Fruit fly (Drosophila melanogaster): ENCODE data around the gene mat.
A peak's percentile ranks its signal among the peaks of the same experiment; 100 is the strongest.

The mat gene

DNA sequence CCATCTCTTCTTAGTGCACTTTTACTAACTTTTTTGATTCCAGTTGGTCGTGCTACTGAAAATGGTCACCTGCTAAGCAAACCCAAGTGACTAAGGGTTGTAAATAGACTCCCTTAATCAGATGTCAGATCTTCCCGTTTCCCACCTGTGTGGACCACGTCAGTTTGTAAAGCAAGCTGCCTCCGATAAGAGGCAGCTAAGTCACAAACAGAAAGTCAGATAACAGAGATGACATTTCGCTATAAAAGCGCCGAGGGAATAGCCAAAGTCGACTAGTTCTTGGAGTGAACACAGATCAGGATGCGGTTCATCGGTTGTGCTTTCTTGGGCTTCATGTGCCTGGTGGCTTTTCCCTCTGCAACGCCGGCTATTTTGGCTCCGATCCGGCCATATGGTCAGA, at the start of gene mat:
mat (plus strand) TSS at position 301 of the 400 bp plus-strand sequence.
- TF ChIP-seq Myc (optimal IDR thresholded peaks at IDR 0.05) (no peak), dl (GFP tag; optimal IDR thresholded peaks at IDR 0.05; ENCODE audit: insufficient read depth in 1 of 2, partially characterized antibody in 2 of 2) (no peak), CrebA (GFP tag; optimal IDR thresholded peaks at IDR 0.05; ENCODE audit: borderline replicate concordance) (no peak), Hr83 (GFP tag; optimal IDR thresholded peaks at IDR 0.05; ENCODE audit: poor library complexity, severe bottlenecking) (no peak), usp (GFP tag; optimal IDR thresholded peaks at IDR 0.05) (no peak), N (GFP tag; optimal IDR thresholded peaks at IDR 0.05) (no peak), tai (GFP tag; optimal IDR thresholded peaks at IDR 0.05) (no peak), rgr (GFP tag; optimal IDR thresholded peaks at IDR 0.05) (no peak), h (GFP tag; optimal IDR thresholded peaks at IDR 0.05) (no peak), Abd-B (GFP tag; optimal IDR thresholded peaks at IDR 0.05) (no peak), Dif (GFP tag; optimal IDR thresholded peaks at IDR 0.05; ENCODE audit: partially characterized antibody) (no peak), CG9705 (GFP tag; optimal IDR thresholded peaks at IDR 0.05) (no peak), Dfd (GFP tag; optimal IDR thresholded peaks at IDR 0.05) (no peak), CG32264 (GFP tag; optimal IDR thresholded peaks at IDR 0.05) (no peak), foxo (GFP tag; optimal IDR thresholded peaks at IDR 0.05) (no peak), jim (GFP tag; optimal IDR thresholded peaks at IDR 0.05) (no peak), OdsH (GFP tag; optimal IDR thresholded peaks at IDR 0.05) (no peak), Jra (GFP tag; optimal IDR thresholded peaks at IDR 0.05) (no peak)

DNA sequence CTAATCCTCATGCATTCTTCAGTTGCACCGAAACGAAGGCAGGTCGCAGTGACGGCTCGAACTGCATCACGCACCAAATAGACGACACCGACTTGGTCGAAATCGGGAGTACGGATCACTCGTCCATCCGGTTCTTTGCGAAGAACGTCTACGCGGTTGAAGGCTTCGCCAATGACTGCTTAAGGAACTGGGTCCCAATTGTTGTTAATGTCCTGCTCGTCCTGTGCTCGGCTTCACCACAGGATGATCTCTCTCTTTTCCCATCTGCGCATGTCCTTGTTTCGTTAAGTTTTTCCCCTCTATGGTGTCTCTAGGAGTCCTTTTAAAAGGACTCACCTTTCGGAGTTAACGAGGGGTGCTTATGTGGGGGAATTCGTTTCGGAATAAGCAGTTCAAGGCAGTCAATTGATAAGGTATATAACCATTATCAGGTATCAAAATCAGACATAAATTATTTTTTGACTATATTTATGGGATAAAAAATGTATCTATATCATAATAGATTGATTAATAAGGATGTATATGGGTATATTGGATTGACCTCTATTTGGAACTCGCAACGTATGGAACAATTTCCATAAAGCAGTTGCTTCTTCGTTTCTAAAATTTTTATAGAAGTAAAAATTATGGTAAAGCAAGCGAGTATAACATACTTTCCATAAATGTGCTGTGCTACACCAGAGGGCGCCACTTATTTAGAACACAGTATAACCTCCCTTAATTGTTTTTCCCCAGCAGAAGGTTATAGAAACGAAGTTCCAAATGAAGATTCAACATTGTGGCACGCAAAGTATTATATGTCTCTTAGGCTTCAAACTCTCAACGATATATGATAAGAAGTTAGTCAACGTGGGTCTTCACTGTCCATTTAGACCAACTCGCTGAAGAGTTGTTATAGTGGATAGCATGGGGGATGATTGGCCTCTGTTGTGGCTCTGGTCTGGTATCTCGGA, 45.4 kb upstream of the mat start, which contains the start of gene dpr20:
dpr20 (minus strand) TSS at position 186 of the 953 bp plus-strand sequence.
- TF ChIP-seq Rel (GFP tag; optimal IDR thresholded peaks at IDR 0.05) (no peak), Rel (tag; optimal IDR thresholded peaks at IDR 0.05) (peak; percentile 32), woc (GFP tag; optimal IDR thresholded peaks at IDR 0.05) (peak; percentile 43), Dfd (GFP tag; optimal IDR thresholded peaks at IDR 0.05) (no peak), Abd-B (GFP tag; optimal IDR thresholded peaks at IDR 0.05) (no peak), dl (GFP tag; optimal IDR thresholded peaks at IDR 0.05; ENCODE audit: insufficient read depth in 1 of 2, partially characterized antibody in 2 of 2) (no peak), sv (GFP tag; optimal IDR thresholded peaks at IDR 0.05) (peak; percentile 57), HLH106 (tag; optimal IDR thresholded peaks at IDR 0.05) (peak; percentile 73), GATAd (GFP tag; optimal IDR thresholded peaks at IDR 0.05) (no peak), fru (GFP tag; optimal IDR thresholded peaks at IDR 0.05) (peak; percentile 57), ey (GFP tag; optimal IDR thresholded peaks at IDR 0.05) (peak; percentile 62), Jra (GFP tag; optimal IDR thresholded peaks at IDR 0.05) (no peak), rgr (GFP tag; optimal IDR thresholded peaks at IDR 0.05) (peak; percentile 67), CrebA (GFP tag; optimal IDR thresholded peaks at IDR 0.05; ENCODE audit: borderline replicate concordance) (no peak), Hr83 (GFP tag; optimal IDR thresholded peaks at IDR 0.05; ENCODE audit: poor library complexity, severe bottlenecking) (no peak), Sp1 (GFP tag; optimal IDR thresholded peaks at IDR 0.05) (peak; percentile 48), Vsx2 (GFP tag; optimal IDR thresholded peaks at IDR 0.05; ENCODE audit: partially characterized antibody) (no peak), Dif (GFP tag; optimal IDR thresholded peaks at IDR 0.05; ENCODE audit: partially characterized antibody) (no peak), CG32264 (GFP tag; optimal IDR thresholded peaks at IDR 0.05) (peak; percentile 35), N (GFP tag; optimal IDR thresholded peaks at IDR 0.05) (no peak), Mio (GFP tag; optimal IDR thresholded peaks at IDR 0.05) (no peak), jim (GFP tag; optimal IDR thresholded peaks at IDR 0.05) (no peak), pan (optimal IDR thresholded peaks at IDR 0.05) (no peak), tai (GFP tag; optimal IDR thresholded peaks at IDR 0.05) (no peak), Hnf4 (GFP tag; optimal IDR thresholded peaks at IDR 0.05) (peak; percentile 32), brk (GFP tag; optimal IDR thresholded peaks at IDR 0.05) (no peak), dmrt93B (GFP tag; optimal IDR thresholded peaks at IDR 0.05) (peak; percentile 6), sage (GFP tag; optimal IDR thresholded peaks at IDR 0.05) (no peak), Hr78 (GFP tag; optimal IDR thresholded peaks at IDR 0.05) (no peak), OdsH (GFP tag; optimal IDR thresholded peaks at IDR 0.05) (peak; percentile 37), br (GFP tag; optimal IDR thresholded peaks at IDR 0.05) (peak; percentile 42), usp (GFP tag; optimal IDR thresholded peaks at IDR 0.05) (no peak), lola (GFP tag; optimal IDR thresholded peaks at IDR 0.05) (no peak), CG9705 (GFP tag; optimal IDR thresholded peaks at IDR 0.05) (peak; percentile 20), h (GFP tag; optimal IDR thresholded peaks at IDR 0.05) (peak; percentile 76), dsf (GFP tag; optimal IDR thresholded peaks at IDR 0.05; ENCODE audit: borderline replicate concordance) (no peak), psq (GFP tag; optimal IDR thresholded peaks at IDR 0.05) (peak; percentile 26), Myc (optimal IDR thresholded peaks at IDR 0.05) (no peak), foxo (GFP tag; optimal IDR thresholded peaks at IDR 0.05) (peak in 1 of 2 experiments; percentile 70)

All from whole organism, wandering third instar larva.